Worm (Caenorhabditis elegans): ENCODE data around the gene F16G10.8.

F16G10.8 gene

DNA sequence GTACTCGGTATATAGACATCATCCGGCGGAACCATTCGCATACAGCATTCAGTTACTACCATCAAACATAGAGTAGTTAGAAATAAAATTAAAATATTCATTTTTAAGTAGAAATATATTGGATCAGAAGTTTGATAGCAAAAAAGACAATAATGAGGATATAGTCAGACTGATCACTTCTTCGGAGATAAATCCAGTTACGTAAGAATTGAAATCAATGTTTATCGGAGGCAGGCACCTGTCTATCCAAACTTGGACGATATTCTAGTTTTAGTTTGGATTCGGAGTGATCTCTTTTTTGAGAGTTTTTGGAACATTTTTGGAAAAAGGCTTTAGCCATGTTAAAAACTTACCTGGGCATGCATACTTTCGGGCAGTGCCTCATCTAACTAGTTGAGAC lies at the start of gene F16G10.8:
Gene F16G10.8, minus strand, starts transcription at position 101 of the 400 bp plus-strand sequence.
- no peak for TF ChIP-seq snpc-4 (tag; optimal IDR thresholded peaks at IDR 0.05)
- TF ChIP-seq nhr-21 (tag; optimal IDR thresholded peaks at IDR 0.05), result no peak
- TF ChIP-seq alr-1 (tag; optimal IDR thresholded peaks at IDR 0.05), result no peak
- no peak for TF ChIP-seq mbf-1 (tag; optimal IDR thresholded peaks at IDR 0.05)
- no peak for TF ChIP-seq peb-1 (tag; optimal IDR thresholded peaks at IDR 0.05)
- TF ChIP-seq nhr-11 (tag; optimal IDR thresholded peaks at IDR 0.05), result no peak
- no peak for TF ChIP-seq skn-1 (tag; optimal IDR thresholded peaks at IDR 0.05)
- no peak for TF ChIP-seq zag-1 (tag; optimal IDR thresholded peaks at IDR 0.05)
- TF ChIP-seq lin-11 (tag; optimal IDR thresholded peaks at IDR 0.05), result no peak
- TF ChIP-seq nhr-10 (tag; optimal IDR thresholded peaks at IDR 0.05), result no peak
- TF ChIP-seq ztf-11 (tag; optimal IDR thresholded peaks at IDR 0.05), result no peak
- TF ChIP-seq nhr-6 (tag; optimal IDR thresholded peaks at IDR 0.05), result no peak
- no peak for TF ChIP-seq sma-3 (GFP tag; optimal IDR thresholded peaks at IDR 0.05)
- TF ChIP-seq ceh-82 (tag; optimal IDR thresholded peaks at IDR 0.05), result no peak
- TF ChIP-seq Y55F3AM.14 (GFP tag; optimal IDR thresholded peaks at IDR 0.05), result no peak
- no peak for TF ChIP-seq nhr-12 (tag; optimal IDR thresholded peaks at IDR 0.05)

DNA sequence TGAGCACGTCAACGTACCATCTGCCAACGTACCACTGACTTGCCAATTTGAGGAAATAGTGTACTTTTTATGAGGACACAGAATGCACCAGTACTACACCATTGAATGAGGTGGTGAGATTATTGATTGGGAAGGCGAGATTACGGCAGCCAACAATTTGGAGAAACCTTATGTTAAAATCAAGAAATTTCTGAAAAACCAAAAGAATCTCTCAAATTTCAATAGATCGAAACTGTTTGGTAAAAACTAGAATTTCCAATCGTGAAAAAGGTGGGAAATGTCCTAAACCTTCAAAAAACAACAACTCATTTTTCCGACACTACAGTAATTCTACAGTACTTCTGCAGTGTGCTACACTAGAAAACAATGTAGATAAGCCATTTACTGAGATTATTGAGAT lies 48.7 kb upstream of the F16G10.8 start, which contains the start of gene ceh-86:
Gene ceh-86, minus strand, starts transcription at position 101 of the 400 bp plus-strand sequence.
- TF ChIP-seq unc-62 (GFP tag; optimal IDR thresholded peaks at IDR 0.05), result no peak
- TF ChIP-seq mbf-1 (tag; optimal IDR thresholded peaks at IDR 0.05), result no peak
- no peak for TF ChIP-seq ztf-4 (tag; optimal IDR thresholded peaks at IDR 0.05)
- no peak for TF ChIP-seq lin-39 (tag; optimal IDR thresholded peaks at IDR 0.05)
- TF ChIP-seq mdl-1 (tag; optimal IDR thresholded peaks at IDR 0.05), result no peak
- no peak for TF ChIP-seq ama-1 (optimal IDR thresholded peaks at IDR 0.05)
- TF ChIP-seq ztf-11 (tag; optimal IDR thresholded peaks at IDR 0.05), result no peak
- TF ChIP-seq elt-1 (tag; optimal IDR thresholded peaks at IDR 0.05), result no peak
- no peak for TF ChIP-seq ceh-82 (tag; optimal IDR thresholded peaks at IDR 0.05)
- TF ChIP-seq crh-2 (tag; optimal IDR thresholded peaks at IDR 0.05), result no peak
- no peak for TF ChIP-seq alr-1 (tag; optimal IDR thresholded peaks at IDR 0.05)

DNA sequence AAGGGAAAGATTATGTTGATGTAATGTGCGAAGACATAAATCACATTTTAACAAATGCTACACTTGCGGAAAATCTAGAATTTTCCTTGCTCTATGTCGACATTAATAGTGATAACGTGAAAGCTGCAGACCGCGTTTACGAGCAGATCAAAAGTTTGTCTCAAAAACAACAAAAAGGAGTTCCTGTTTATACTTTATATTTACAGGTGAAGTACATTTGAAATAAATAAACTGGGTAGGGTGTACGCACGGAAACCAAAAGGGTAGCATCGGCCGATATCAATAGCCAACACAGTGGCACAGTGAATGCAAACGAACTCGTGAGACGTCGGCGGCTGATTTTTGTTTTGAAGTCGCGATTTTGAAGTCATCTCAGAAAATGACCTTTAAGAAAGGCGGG lies 39.2 kb upstream of the F16G10.8 start:
- TF ChIP-seq mdl-1 (tag; optimal IDR thresholded peaks at IDR 0.05) (no peak), sma-3 (GFP tag; optimal IDR thresholded peaks at IDR 0.05) (no peak), nhr-25 (tag; optimal IDR thresholded peaks at IDR 0.05) (no peak), ceh-16 (tag; optimal IDR thresholded peaks at IDR 0.05) (no peak), C34F6.9 (tag; optimal IDR thresholded peaks at IDR 0.05) (no peak), aly-2 (tag; optimal IDR thresholded peaks at IDR 0.05) (no peak), fos-1 (tag; optimal IDR thresholded peaks at IDR 0.05) (no peak), nhr-12 (tag; optimal IDR thresholded peaks at IDR 0.05) (no peak), F13H6.1 (tag; optimal IDR thresholded peaks at IDR 0.05) (no peak), lin-11 (tag; optimal IDR thresholded peaks at IDR 0.05) (no peak), mab-5 (tag; optimal IDR thresholded peaks at IDR 0.05) (no peak), gmeb-1 (tag; optimal IDR thresholded peaks at IDR 0.05) (no peak), Y55F3AM.14 (GFP tag; optimal IDR thresholded peaks at IDR 0.05) (no peak), nhr-237 (tag; optimal IDR thresholded peaks at IDR 0.05) (no peak), nhr-6 (tag; optimal IDR thresholded peaks at IDR 0.05) (no peak), unc-55 (GFP tag; optimal IDR thresholded peaks at IDR 0.05) (no peak), ztf-11 (tag; optimal IDR thresholded peaks at IDR 0.05) (no peak), nhr-21 (tag; optimal IDR thresholded peaks at IDR 0.05) (no peak), dmd-4 (tag; optimal IDR thresholded peaks at IDR 0.05) (no peak), ceh-82 (tag; optimal IDR thresholded peaks at IDR 0.05) (no peak)

DNA sequence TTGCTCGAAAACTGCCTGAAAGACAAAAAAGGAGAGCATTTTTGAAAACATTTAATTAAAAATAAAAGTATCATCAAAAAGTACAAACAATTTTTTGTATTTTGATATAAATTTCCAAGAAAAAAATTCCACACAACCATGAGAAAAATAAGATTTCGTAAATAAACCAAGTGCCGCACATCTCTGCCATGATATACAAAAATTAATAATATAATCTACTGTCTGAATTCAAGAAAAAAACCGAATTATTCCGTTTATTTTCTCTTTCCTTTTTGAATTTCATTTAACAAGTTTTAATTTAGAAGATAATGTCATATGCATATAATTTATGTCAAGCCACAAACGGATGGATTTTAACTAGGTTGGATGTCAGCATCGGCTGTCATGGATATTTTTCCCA lies 38.7 kb upstream of the F16G10.8 start, which contains the start of gene F42G2.2:
Gene F42G2.2, plus strand, starts transcription at position 301 of the 400 bp plus-strand sequence.
- TF ChIP-seq egl-27 (tag; optimal IDR thresholded peaks at IDR 0.05) (no peak), sem-4 (tag; optimal IDR thresholded peaks at IDR 0.05) (no peak), crh-2 (tag; optimal IDR thresholded peaks at IDR 0.05) (no peak), unc-39 (tag; optimal IDR thresholded peaks at IDR 0.05) (no peak), aly-2 (tag; optimal IDR thresholded peaks at IDR 0.05) (no peak), dmd-4 (tag; optimal IDR thresholded peaks at IDR 0.05) (no peak), mab-5 (tag; optimal IDR thresholded peaks at IDR 0.05) (no peak), gmeb-1 (tag; optimal IDR thresholded peaks at IDR 0.05) (no peak), nhr-12 (tag; optimal IDR thresholded peaks at IDR 0.05) (no peak), nhr-23 (tag; optimal IDR thresholded peaks at IDR 0.05) (no peak), nhr-10 (tag; optimal IDR thresholded peaks at IDR 0.05) (no peak), snpc-4 (tag; optimal IDR thresholded peaks at IDR 0.05) (no peak), lsy-2 (tag; optimal IDR thresholded peaks at IDR 0.05) (no peak), R02D3.7 (tag; optimal IDR thresholded peaks at IDR 0.05) (no peak), skn-1 (tag; optimal IDR thresholded peaks at IDR 0.05) (no peak), nhr-25 (tag; optimal IDR thresholded peaks at IDR 0.05) (no peak), unc-62 (GFP tag; optimal IDR thresholded peaks at IDR 0.05) (no peak), elt-3 (tag; optimal IDR thresholded peaks at IDR 0.05) (no peak)
